Worm (Caenorhabditis elegans): Measurements from ENCODE around the gene Y45F3A.9.

DNA sequence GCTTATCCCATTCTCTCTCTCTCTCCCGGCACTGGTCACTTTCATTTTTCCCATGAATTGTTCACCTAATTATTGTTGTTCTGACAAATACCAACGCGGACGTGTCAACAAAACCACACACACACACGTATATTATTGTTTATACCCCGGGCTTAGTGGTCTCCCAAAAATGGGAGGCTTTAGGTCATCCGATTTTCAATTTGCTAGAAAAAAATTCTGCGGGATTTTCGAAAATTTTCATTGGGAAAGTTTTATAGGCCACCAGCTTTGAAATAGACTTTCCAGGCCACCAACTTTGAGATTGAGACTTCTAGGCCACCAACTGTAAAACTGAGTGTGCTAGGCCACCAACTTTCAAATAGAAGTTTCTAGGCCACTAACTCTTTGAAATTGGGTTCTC is 43.0 kb upstream of the Y45F3A.9 start:
- no peak for TF ChIP-seq zag-1 (tag; optimal IDR thresholded peaks at IDR 0.05)
- TF ChIP-seq pqm-1 (tag; optimal IDR thresholded peaks at IDR 0.05) = no peak
- no peak for TF ChIP-seq ZK546.5 (tag; optimal IDR thresholded peaks at IDR 0.05)
- no peak for TF ChIP-seq ama-1 (optimal IDR thresholded peaks at IDR 0.05)
- no peak for TF ChIP-seq aly-2 (tag; optimal IDR thresholded peaks at IDR 0.05)
- TF ChIP-seq ceh-82 (tag; optimal IDR thresholded peaks at IDR 0.05) = no peak
- TF ChIP-seq egl-27 (tag; optimal IDR thresholded peaks at IDR 0.05) = no peak
- no peak for TF ChIP-seq unc-39 (tag; optimal IDR thresholded peaks at IDR 0.05)
- TF ChIP-seq nfya-1 (tag; optimal IDR thresholded peaks at IDR 0.05; ENCODE audit: insufficient read depth) = no peak
- TF ChIP-seq nhr-237 (tag; optimal IDR thresholded peaks at IDR 0.05) = no peak
- TF ChIP-seq nhr-77 (tag; optimal IDR thresholded peaks at IDR 0.05) = no peak
- no peak for TF ChIP-seq daf-12 (tag; optimal IDR thresholded peaks at IDR 0.05)
- TF ChIP-seq snpc-4 (tag; optimal IDR thresholded peaks at IDR 0.05) = no peak
- no peak for TF ChIP-seq fos-1 (tag; optimal IDR thresholded peaks at IDR 0.05)

Measured in whole organism, L3 larva.